Fruit fly (Drosophila melanogaster) whole organism, embryonic: Measurements from ENCODE around the gene dome.
A peak's percentile ranks its signal among the peaks of the same experiment; 100 is the strongest.

Experiments used
- Antp ChIP-seq: fragments of 200-800 bp; sonication (Bioruptor generic); optimal IDR thresholded peaks from 3 replicates; lab custom pipeline; 2016; ENCODE audit warnings: missing biosample characterization, missing genetic modification characterization
- Atf3 ChIP-seq: fragments of 200-800 bp; sonication (Bioruptor generic); optimal IDR thresholded peaks from 3 replicates; lab custom pipeline; 2016; ENCODE audit warnings: missing biosample characterization, missing genetic modification characterization
- CG10147 ChIP-seq: fragments of 200-800 bp; sonication (Bioruptor generic); optimal IDR thresholded peaks from 2 replicates; lab custom pipeline; 2019; ENCODE audit warnings: missing biosample characterization, mild to moderate bottlenecking, missing genetic modification characterization, moderate library complexity
- CG10274 ChIP-seq: fragments of 200-800 bp; sonication (Bioruptor generic); optimal IDR thresholded peaks from 3 replicates; lab custom pipeline; 2017; ENCODE audit warnings: missing biosample characterization, mild to moderate bottlenecking, missing genetic modification characterization
- CG10462 ChIP-seq: fragments of 200-800 bp; sonication (Bioruptor generic); optimal IDR thresholded peaks from 2 replicates; lab custom pipeline; 2016; ENCODE audit warnings: missing biosample characterization, missing genetic modification characterization
- CG12391 ChIP-seq: fragments of 200-800 bp; sonication (Bioruptor generic); optimal IDR thresholded peaks from 3 replicates; lab custom pipeline; 2018; ENCODE audit warnings: missing biosample characterization, mild to moderate bottlenecking, missing genetic modification characterization, moderate library complexity
- CG12744 ChIP-seq: fragments of 200-800 bp; sonication (Bioruptor generic); optimal IDR thresholded peaks from 2 replicates; lab custom pipeline; 2016; ENCODE audit warnings: missing biosample characterization, missing genetic modification characterization
- CG13894 ChIP-seq: fragments of 200-800 bp; sonication (Bioruptor generic); optimal IDR thresholded peaks from 3 replicates; lab custom pipeline; 2018; ENCODE audit warnings: missing biosample characterization, mild to moderate bottlenecking, missing genetic modification characterization, moderate library complexity
- CG14050 ChIP-seq: fragments of 200-800 bp; sonication (Bioruptor generic); IDR thresholded peaks from 3 replicates; pipeline ENCODE4 v1.3.6; 2022; ENCODE audit warnings: missing biosample characterization, missing genetic modification characterization
- CG15601 ChIP-seq: fragments of 200-800 bp; sonication (Bioruptor generic); optimal IDR thresholded peaks from 3 replicates; lab custom pipeline; 2019; ENCODE audit warnings: missing biosample characterization, mild to moderate bottlenecking, missing genetic modification characterization, moderate library complexity
- CG17328 ChIP-seq: fragments of 200-800 bp; sonication (Bioruptor generic); IDR thresholded peaks from 2 replicates; pipeline ENCODE4 v1.3.6; 2022; ENCODE audit warnings: missing biosample characterization, missing genetic modification characterization
- CG17359 ChIP-seq: fragments of 200-800 bp; sonication (Bioruptor generic); optimal IDR thresholded peaks from 3 replicates; lab custom pipeline; 2018; ENCODE audit warnings: missing biosample characterization, mild to moderate bottlenecking, missing genetic modification characterization, moderate library complexity
- CG17612 ChIP-seq: fragments of 200-800 bp; sonication (Bioruptor generic); IDR thresholded peaks from 2 replicates; pipeline ENCODE4 v1.3.6; 2022; ENCODE audit warnings: missing biosample characterization, missing genetic modification characterization
- CG17829 ChIP-seq: fragments of 200-800 bp; optimal IDR thresholded peaks from 2 replicates; lab custom pipeline; 2019; ENCODE audit warnings: missing biosample characterization, mild to moderate bottlenecking, missing genetic modification characterization, moderate library complexity
- CG17912 ChIP-seq: fragments of 200-800 bp; sonication (Bioruptor generic); optimal IDR thresholded peaks from 2 replicates; lab custom pipeline; 2018; ENCODE audit warnings: missing biosample characterization, mild to moderate bottlenecking, missing genetic modification characterization
- CG18011 ChIP-seq: fragments of 200-800 bp; sonication (Bioruptor generic); optimal IDR thresholded peaks from 2 replicates; lab custom pipeline; 2017; ENCODE audit warnings: missing biosample characterization, missing genetic modification characterization, mild to moderate bottlenecking, moderate library complexity, missing genotype
- CG2712 ChIP-seq: fragments of 200-800 bp; optimal IDR thresholded peaks from 3 replicates; lab custom pipeline; 2019; ENCODE audit warnings: missing biosample characterization, mild to moderate bottlenecking, missing genetic modification characterization, moderate library complexity
- CG30020 ChIP-seq: fragments of 200-800 bp; optimal IDR thresholded peaks from 2 replicates; lab custom pipeline; 2019; ENCODE audit warnings: missing biosample characterization, mild to moderate bottlenecking, missing genetic modification characterization, moderate library complexity
- CG32532 ChIP-seq: fragments of 200-800 bp; sonication (Bioruptor generic); IDR thresholded peaks from 2 replicates; pipeline ENCODE4 v1.3.6; 2022; ENCODE audit warnings: missing biosample characterization, missing genetic modification characterization
- CG33213 ChIP-seq: fragments of 200-800 bp; sonication (Bioruptor generic); optimal IDR thresholded peaks from 3 replicates; lab custom pipeline; 2016; ENCODE audit warnings: missing biosample characterization, missing genetic modification characterization
- CG3726 ChIP-seq: fragments of 200-800 bp; sonication (Bioruptor generic); IDR thresholded peaks from 3 replicates; pipeline ENCODE4, ENCODE4 v1.3.6; 2022; ENCODE audit warnings: missing biosample characterization, missing genetic modification characterization
- CG4282 ChIP-seq: fragments of 200-800 bp; sonication (Bioruptor generic); optimal IDR thresholded peaks from 2 replicates; lab custom pipeline; 2016; ENCODE audit warnings: missing biosample characterization, missing genetic modification characterization
- CG4424 ChIP-seq: fragments of 200-800 bp; sonication (Bioruptor generic); optimal IDR thresholded peaks from 3 replicates; lab custom pipeline; 2016; ENCODE audit warnings: missing biosample characterization, missing genetic modification characterization
- CG4707 ChIP-seq: fragments of 200-800 bp; sonication (Bioruptor generic); optimal IDR thresholded peaks from 2 replicates; lab custom pipeline; 2018; ENCODE audit warnings: missing biosample characterization, mild to moderate bottlenecking, missing genetic modification characterization, moderate library complexity
- CG6254 ChIP-seq: fragments of 200-800 bp; sonication (Bioruptor generic); optimal IDR thresholded peaks from 3 replicates; lab custom pipeline; 2017; ENCODE audit warnings: mild to moderate bottlenecking, missing biosample characterization, missing genetic modification reagents, missing genetic modification characterization
- CG6791 ChIP-seq: fragments of 200-800 bp; sonication (Bioruptor generic); IDR thresholded peaks from 3 replicates; pipeline ENCODE4 v1.3.6; 2022; ENCODE audit warnings: missing biosample characterization, missing genetic modification characterization; ENCODE audit not compliant: partially characterized antibody
- CG7928 ChIP-seq: fragments of 200-800 bp; sonication (Bioruptor generic); optimal IDR thresholded peaks from 2 replicates; lab custom pipeline; 2017; ENCODE audit warnings: missing biosample characterization, mild to moderate bottlenecking, missing genetic modification characterization
- CG9215 ChIP-seq: fragments of 200-800 bp; sonication (Bioruptor generic); IDR thresholded peaks from 2 replicates; pipeline ENCODE4 v1.3.6; 2022; ENCODE audit warnings: missing biosample characterization, missing genetic modification characterization
- CG9609 ChIP-seq: fragments of 200-800 bp; sonication (Bioruptor generic); optimal IDR thresholded peaks from 3 replicates; lab custom pipeline; 2016; ENCODE audit warnings: missing biosample characterization, missing genetic modification characterization
- CHES-1-like ChIP-seq: fragments of 200-800 bp; sonication (Bioruptor generic); optimal IDR thresholded peaks from 2 replicates; lab custom pipeline; 2016; ENCODE audit warnings: missing biosample characterization, missing genetic modification characterization
- Dp ChIP-seq: fragments of 200-800 bp; sonication (Bioruptor generic); optimal IDR thresholded peaks from 2 replicates; lab custom pipeline; 2018; ENCODE audit warnings: missing biosample characterization, mild to moderate bottlenecking, missing genetic modification characterization, moderate library complexity
- Ets65A ChIP-seq: fragments of 200-800 bp; sonication (Bioruptor generic); peaks from one replicate; lab custom pipeline; 2016; ENCODE audit warnings: missing biosample characterization, missing genetic modification characterization
- H2.0 ChIP-seq: fragments of 200-800 bp; sonication (Bioruptor generic); IDR thresholded peaks from 2 replicates; pipeline ENCODE4 v1.3.6; 2022; ENCODE audit warnings: missing biosample characterization, missing genetic modification characterization
- Hmx ChIP-seq: fragments of 200-800 bp; sonication (Bioruptor generic); optimal IDR thresholded peaks from 2 replicates; lab custom pipeline; 2016; ENCODE audit warnings: missing biosample characterization, missing genetic modification characterization
- MBD-R2 ChIP-seq: fragments of 200-800 bp; sonication (Bioruptor generic); IDR thresholded peaks from 2 replicates; pipeline ENCODE4 v1.3.6; 2022; ENCODE audit warnings: missing biosample characterization, missing genetic modification characterization
- MTF-1 ChIP-seq: fragments of 200-800 bp; sonication (Bioruptor generic); optimal IDR thresholded peaks from 2 replicates; lab custom pipeline; 2018; ENCODE audit warnings: missing biosample characterization, mild to moderate bottlenecking, missing genetic modification characterization, borderline replicate concordance
- Rfx ChIP-seq: fragments of 200-800 bp; sonication (Bioruptor generic); IDR thresholded peaks from 2 replicates; pipeline ENCODE4 v1.3.6; 2022; ENCODE audit warnings: missing biosample characterization, missing genetic modification characterization
- Sry-β ChIP-seq: fragments of 200-800 bp; sonication (Bioruptor generic); optimal IDR thresholded peaks from 2 replicates; lab custom pipeline; 2018; ENCODE audit warnings: missing biosample characterization, mild to moderate bottlenecking, missing genetic modification characterization, moderate library complexity
- Sry-δ ChIP-seq: fragments of 200-800 bp; sonication (Bioruptor generic); optimal IDR thresholded peaks from 2 replicates; lab custom pipeline; 2016; ENCODE audit warnings: missing biosample characterization, missing genetic modification characterization
- Xbp1 ChIP-seq: fragments of 200-800 bp; sonication (Bioruptor generic); optimal IDR thresholded peaks from 3 replicates; lab custom pipeline; 2016; ENCODE audit warnings: missing biosample characterization, mild to moderate bottlenecking, missing genetic modification characterization
- bcd ChIP-seq: fragments of 200-800 bp; sonication (Bioruptor generic); optimal IDR thresholded peaks from 2 replicates; lab custom pipeline; 2017; ENCODE audit warnings: missing biosample characterization, mild to moderate bottlenecking, missing genetic modification characterization
- dati ChIP-seq: fragments of 200-800 bp; sonication (Bioruptor generic); IDR thresholded peaks from 2 replicates; pipeline ENCODE4 v1.3.6; 2022; ENCODE audit warnings: missing biosample characterization, missing genetic modification characterization
- insv ChIP-seq, 2 experiments: fragments of 200-800 bp; sonication (Bioruptor generic); optimal IDR thresholded peaks; 3 replicates each; lab custom pipeline; 2016 to 2018; ENCODE audit warnings: missing biosample characterization in 2 of 2, missing genetic modification characterization in 2 of 2
- pan ChIP-seq, 4 experiments: fragments of >200 bp in 3 of 4; fragments of 200-800 bp in 1 of 4; sonication (Bioruptor generic) in 1 of 4; optimal IDR thresholded peaks in 3 of 4; IDR thresholded peaks in 1 of 4; 2 replicates each; pipeline versions ENCODE4 v1.3.6 to Lab custom; 2017 to 2022; ENCODE audit warnings: missing biosample characterization in 2 of 4, missing genetic modification characterization in 2 of 4, mixed read lengths in 1 of 4
- sob ChIP-seq: fragments of 200-800 bp; sonication (Bioruptor generic); IDR thresholded peaks from 2 replicates; pipeline ENCODE4 v1.3.6; 2022; ENCODE audit warnings: missing biosample characterization, missing genetic modification characterization
- stwl ChIP-seq: fragments of 200-800 bp; sonication (Bioruptor generic); optimal IDR thresholded peaks from 3 replicates; lab custom pipeline; 2018; ENCODE audit warnings: missing biosample characterization, mild to moderate bottlenecking, missing genetic modification characterization, moderate library complexity

The dome gene

DNA sequence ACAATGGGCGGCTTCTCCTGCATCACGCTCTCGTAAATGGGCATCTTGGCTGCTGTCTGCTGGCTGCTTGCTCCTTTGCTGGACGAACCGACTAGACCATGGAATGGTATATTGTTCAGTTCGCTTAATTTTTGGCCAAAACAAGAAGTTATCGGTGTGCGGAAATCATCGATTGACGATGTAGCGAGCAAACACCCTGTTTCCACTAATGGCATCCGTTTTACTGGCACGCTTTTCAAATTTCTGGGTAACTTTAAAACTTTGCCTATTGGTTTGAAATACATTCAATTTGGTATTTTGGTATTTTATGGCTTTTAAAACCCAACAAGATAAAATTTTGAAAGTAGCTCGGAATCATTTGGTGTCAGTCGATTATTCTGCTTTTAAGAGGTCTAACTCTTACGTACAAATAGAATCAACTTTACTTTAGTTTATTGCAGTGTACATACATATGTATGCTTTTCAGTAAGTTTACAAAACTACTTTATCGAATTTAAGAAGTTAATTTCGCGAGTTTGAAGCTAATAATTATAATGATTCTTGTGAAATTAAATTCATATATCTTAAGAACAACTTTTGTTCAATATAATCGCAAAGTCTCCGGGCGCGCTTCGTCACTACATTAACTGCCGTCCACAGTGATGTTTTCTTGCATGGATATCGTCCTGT, 37.3 kb downstream of the dome start, which contains the start of gene Arp10 (continued):
- peak; percentile 0 for TF ChIP-seq Antp (GFP tag; lab: Kevin White, UChicago)
- peak; percentile 1 for TF ChIP-seq CG4424

dm6 chrX:19642819-19643504, 40.4 kb downstream of the dome start, which contains the start of the genes CG12237 and Sec61gamma:
Gene CG12237 (minus strand): TSS chrX:19642869.
Gene Sec61gamma (plus strand): TSS chrX:19643327.
- TF ChIP-seq CG32532 (GFP tag; lab: Robert Waterston, UW): peak; percentile 60
- peak; percentile 29 for TF ChIP-seq CG9215 (GFP tag; lab: Robert Waterston, UW)
- TF ChIP-seq Rfx: peak; percentile 72
- TF ChIP-seq CG10147 (GFP tag; lab: Kevin White, UChicago): no peak
- TF ChIP-seq CG15601 (tag; lab: Kevin White, UChicago): peak; percentile 24
- TF ChIP-seq CG10462 (GFP tag; lab: Kevin White, UChicago): peak; percentile 12
- TF ChIP-seq CG2712 (tag; lab: Kevin White, UChicago): peak; percentile 48
- peak; percentile 45 for TF ChIP-seq Sry-δ
- peak; percentile 42 for TF ChIP-seq bcd
- no peak for TF ChIP-seq CG4707 (GFP tag; lab: Kevin White, UChicago)
- TF ChIP-seq CG6254 (GFP tag; lab: Kevin White, UChicago): no peak
- TF ChIP-seq CG17829 (tag; lab: Kevin White, UChicago): peak; percentile 49
- peak; percentile 10 for TF ChIP-seq Dp
- no peak for TF ChIP-seq Hmx (GFP tag; lab: Kevin White, UChicago)
- TF ChIP-seq CG17359 (tag; lab: Kevin White, UChicago): peak; percentile 26
- TF ChIP-seq insv (GFP tag; optimal IDR thresholded peaks at IDR 0.05; lab: Kevin White, UChicago): peak in 1 of 2 experiments; percentile 89
- TF ChIP-seq CG9609 (GFP tag; lab: Kevin White, UChicago): peak; percentile 24
- peak; percentile 43 for TF ChIP-seq CHES-1-like
- TF ChIP-seq CG13894: peak; percentile 61
- TF ChIP-seq CG10274 (GFP tag; lab: Kevin White, UChicago): no peak
- no peak for TF ChIP-seq MTF-1 (GFP tag; lab: Kevin White, UChicago)
- no peak for TF ChIP-seq pan (optimal IDR thresholded peaks at IDR 0.05; lab: Kevin White, UChicago)
- no peak for TF ChIP-seq pan (GFP tag; optimal IDR thresholded peaks at IDR 0.05 in 1 of 2, IDR thresholded peaks at IDR 0.05 in 1 of 2)
- TF ChIP-seq CG17612 (GFP tag; lab: Robert Waterston, UW): no peak
- TF ChIP-seq Xbp1 (GFP tag; lab: Kevin White, UChicago): peak; percentile 58
- TF ChIP-seq sob (GFP tag; lab: Robert Waterston, UW): 0 out of 2 replicates have a peak, but pooled peaks have one; percentile 28
- no peak for TF ChIP-seq CG3726 (GFP tag; lab: Robert Waterston, UW)
- TF ChIP-seq CG18011 (GFP tag; lab: Kevin White, UChicago): peak; percentile 96
- peak; percentile 93 for TF ChIP-seq CG7928 (GFP tag; lab: Kevin White, UChicago)
- TF ChIP-seq CG30020 (tag; lab: Kevin White, UChicago): peak; percentile 28
- peak; percentile 45 for TF ChIP-seq CG12391 (tag; lab: Kevin White, UChicago)
- peak; percentile 39 for TF ChIP-seq CG33213
- no peak for TF ChIP-seq dati (GFP tag; lab: Robert Waterston, UW)
- 0 out of 2 replicates have a peak, but pooled peaks have one; percentile 6 for TF ChIP-seq H2.0 (GFP tag; lab: Robert Waterston, UW)
- TF ChIP-seq CG6791 (GFP tag; lab: Robert Waterston, UW): 0 out of 3 replicates have a peak, but pooled peaks have one; percentile 22
- TF ChIP-seq stwl (tag; lab: Kevin White, UChicago): peak; percentile 45
- peak; percentile 85 for TF ChIP-seq MBD-R2 (GFP tag; lab: Robert Waterston, UW)
- peak; percentile 59 for TF ChIP-seq Ets65A (GFP tag; lab: Kevin White, UChicago)
- TF ChIP-seq CG4282 (GFP tag; lab: Kevin White, UChicago): no peak
- no peak for TF ChIP-seq CG14050 (GFP tag; lab: Robert Waterston, UW)
- no peak for TF ChIP-seq CG17912
- no peak for TF ChIP-seq CG17328
- TF ChIP-seq CG12744 (GFP tag; lab: Kevin White, UChicago): no peak
- TF ChIP-seq Atf3 (GFP tag; lab: Kevin White, UChicago): no peak
- TF ChIP-seq Sry-β (GFP tag; lab: Kevin White, UChicago): peak; percentile 96
